Worm (Caenorhabditis elegans) whole organism, L1 larva: ENCODE results near the gene lact-2.

Experiments
- fos-1 ChIP-seq: fragments of 150-350 bp; optimal IDR thresholded peaks from 2 replicates; lab custom pipeline; 2014; ENCODE audit warnings: missing biosample characterization, missing genetic modification characterization
- lin-14 ChIP-seq: fragments of 200-800 bp; sonication (Bioruptor generic); optimal IDR thresholded peaks from 2 replicates; lab custom pipeline; 2018; ENCODE audit warnings: mild to moderate bottlenecking, missing genetic modification characterization, moderate library complexity, missing compliant biosample characterization
- unc-130 ChIP-seq: fragments of 150-350 bp; optimal IDR thresholded peaks from 2 replicates; lab custom pipeline; 2017; ENCODE audit warnings: missing biosample characterization, missing genetic modification characterization, inconsistent platforms
- zag-1 ChIP-seq: fragments of 150-350 bp; optimal IDR thresholded peaks from 2 replicates; lab custom pipeline; 2014; ENCODE audit warnings: missing biosample characterization, missing genetic modification characterization

- TF ChIP-seq unc-130 (no peak), lin-14 (GFP tag; lab: Kevin White, UChicago) (no peak), fos-1 (tag; lab: Kevin White, UChicago) (no peak), zag-1 (no peak)
Observed at ce11 chrII:10045670-10046069, 49.0 kb upstream of the lact-2 start.
